Fruit fly (Drosophila melanogaster) whole organism, embryonic: ENCODE measurements around the gene Nepl18.

Source experiments
- Bteb2 ChIP-seq: fragments of 200-800 bp; sonication (Bioruptor generic); optimal IDR thresholded peaks from 2 replicates; lab custom pipeline; 2016; ENCODE audit warnings: missing biosample characterization, missing genetic modification characterization
- CG10274 ChIP-seq: fragments of 200-800 bp; sonication (Bioruptor generic); optimal IDR thresholded peaks from 3 replicates; lab custom pipeline; 2017; ENCODE audit warnings: missing biosample characterization, mild to moderate bottlenecking, missing genetic modification characterization
- CG12744 ChIP-seq: fragments of 200-800 bp; sonication (Bioruptor generic); optimal IDR thresholded peaks from 2 replicates; lab custom pipeline; 2016; ENCODE audit warnings: missing biosample characterization, missing genetic modification characterization
- CG13287 ChIP-seq: fragments of 200-800 bp; sonication (Bioruptor generic); IDR thresholded peaks from 2 replicates; pipeline ENCODE4 v1.3.6; 2022; ENCODE audit warnings: missing biosample characterization, missing genetic modification characterization; ENCODE audit not compliant: partially characterized antibody
- CG1647 ChIP-seq: fragments of 200-800 bp; sonication (Bioruptor generic); optimal IDR thresholded peaks from 3 replicates; lab custom pipeline; 2016; ENCODE audit warnings: missing biosample characterization, missing genetic modification characterization
- CG18262 ChIP-seq: fragments of 200-800 bp; optimal IDR thresholded peaks from 3 replicates; lab custom pipeline; 2019; ENCODE audit warnings: missing biosample characterization, mild to moderate bottlenecking, missing genetic modification characterization, moderate library complexity
- CG4404 ChIP-seq: fragments of 200-800 bp; sonication (Bioruptor generic); IDR thresholded peaks from 2 replicates; pipeline ENCODE4 v1.3.6; 2022; ENCODE audit warnings: missing biosample characterization, missing genetic modification characterization
- CG5245 ChIP-seq: fragments of 200-800 bp; sonication (Bioruptor generic); optimal IDR thresholded peaks from 3 replicates; lab custom pipeline; 2016; ENCODE audit warnings: missing biosample characterization, missing genetic modification characterization
- CG6272 ChIP-seq: fragments of 200-800 bp; sonication (Bioruptor generic); IDR thresholded peaks from 2 replicates; pipeline ENCODE4 v1.3.6; 2022; ENCODE audit warnings: missing biosample characterization, missing genetic modification characterization
- CG6689 ChIP-seq: fragments of 200-800 bp; sonication (Bioruptor generic); IDR thresholded peaks from 2 replicates; pipeline ENCODE4 v1.3.6; 2022; ENCODE audit warnings: missing biosample characterization, missing genetic modification characterization
- CG7745 ChIP-seq: fragments of 200-800 bp; sonication (Bioruptor generic); optimal IDR thresholded peaks from 2 replicates; lab custom pipeline; 2018; ENCODE audit warnings: missing biosample characterization, mild to moderate bottlenecking, missing genetic modification characterization, moderate library complexity
- CG9215 ChIP-seq: fragments of 200-800 bp; sonication (Bioruptor generic); IDR thresholded peaks from 2 replicates; pipeline ENCODE4 v1.3.6; 2022; ENCODE audit warnings: missing biosample characterization, missing genetic modification characterization
- Dad ChIP-seq: fragments of 200-800 bp; sonication (Bioruptor generic); optimal IDR thresholded peaks from 3 replicates; lab custom pipeline; 2016; ENCODE audit warnings: missing biosample characterization, missing genetic modification characterization
- Gsc ChIP-seq: fragments of 200-800 bp; sonication (Bioruptor generic); IDR thresholded peaks from 2 replicates; pipeline ENCODE4 v1.3.6; 2022; ENCODE audit warnings: missing biosample characterization, missing genetic modification characterization
- Hey ChIP-seq: fragments of 200-800 bp; sonication (Bioruptor generic); optimal IDR thresholded peaks from 3 replicates; lab custom pipeline; 2018; ENCODE audit warnings: missing biosample characterization, mild to moderate bottlenecking, missing genetic modification characterization
- Hr51 ChIP-seq, 2 experiments: fragments of 200-800 bp; sonication (Bioruptor generic); optimal IDR thresholded peaks; 2 replicates in 1 of 2; 3 replicates in 1 of 2; lab custom pipeline; 2016 to 2018; ENCODE audit warnings: missing biosample characterization in 2 of 2, missing genetic modification characterization in 2 of 2, mild to moderate bottlenecking in 1 of 2, moderate library complexity in 1 of 2
- Hr78 ChIP-seq, 2 experiments: fragments of 200-800 bp in 1 of 2; fragments of >200 bp in 1 of 2; sonication (Bioruptor generic) in 1 of 2; optimal IDR thresholded peaks; 2 replicates each; lab custom pipeline; 2017 to 2019; ENCODE audit warnings: missing biosample characterization in 2 of 2, missing genetic modification characterization in 2 of 2, mild to moderate bottlenecking in 1 of 2, moderate library complexity in 1 of 2
- MTF-1 ChIP-seq: fragments of 200-800 bp; sonication (Bioruptor generic); optimal IDR thresholded peaks from 2 replicates; lab custom pipeline; 2018; ENCODE audit warnings: missing biosample characterization, mild to moderate bottlenecking, missing genetic modification characterization, borderline replicate concordance
- NC2β ChIP-seq: fragments of 200-800 bp; sonication (Bioruptor generic); optimal IDR thresholded peaks from 2 replicates; lab custom pipeline; 2016; ENCODE audit warnings: missing biosample characterization, missing genetic modification characterization
- NfI ChIP-seq: fragments of 200-800 bp; sonication (Bioruptor generic); optimal IDR thresholded peaks from 3 replicates; lab custom pipeline; 2018; ENCODE audit warnings: missing biosample characterization, mild to moderate bottlenecking, missing genetic modification characterization, moderate library complexity
- Oli ChIP-seq: fragments of 200-800 bp; sonication (Bioruptor generic); optimal IDR thresholded peaks from 2 replicates; lab custom pipeline; 2018; ENCODE audit warnings: missing biosample characterization, mild to moderate bottlenecking, missing genetic modification characterization, moderate library complexity
- Pdp1 ChIP-seq, 2 experiments: fragments of 200-800 bp; sonication (Bioruptor generic); optimal IDR thresholded peaks; 3 replicates each; lab custom pipeline; 2016; ENCODE audit warnings: missing biosample characterization in 2 of 2, missing genetic modification characterization in 2 of 2, mild to moderate bottlenecking in 1 of 2, moderate library complexity in 1 of 2
- Ptx1 ChIP-seq: fragments of 200-800 bp; sonication (Bioruptor generic); IDR thresholded peaks from 2 replicates; pipeline ENCODE4 v1.3.6; 2022; ENCODE audit warnings: missing biosample characterization, missing genetic modification characterization
- Ravus ChIP-seq: fragments of 200-800 bp; sonication (Bioruptor generic); IDR thresholded peaks from 2 replicates; pipeline ENCODE4 v1.3.6; 2022; ENCODE audit warnings: missing biosample characterization, missing genetic modification characterization
- Tbp ChIP-seq: fragments of >200 bp; optimal IDR thresholded peaks from 2 replicates; lab custom pipeline; 2018; ENCODE audit warnings: missing biosample characterization, missing genetic modification characterization
- Vsx1 ChIP-seq: fragments of 200-800 bp; sonication (Bioruptor generic); optimal IDR thresholded peaks from 2 replicates; lab custom pipeline; 2017; ENCODE audit warnings: missing biosample characterization, mild to moderate bottlenecking, missing genetic modification characterization, missing genetic modification reagents
- ap ChIP-seq: fragments of 200-800 bp; sonication (Bioruptor generic); IDR thresholded peaks from 2 replicates; pipeline ENCODE4 v1.3.6; 2022; ENCODE audit warnings: missing biosample characterization, missing genetic modification characterization
- bab2 ChIP-seq: fragments of 200-800 bp; sonication (Bioruptor generic); optimal IDR thresholded peaks from 2 replicates; lab custom pipeline; 2016; ENCODE audit warnings: missing biosample characterization, missing genetic modification characterization
- cato ChIP-seq: fragments of 200-800 bp; sonication (Bioruptor generic); optimal IDR thresholded peaks from 2 replicates; lab custom pipeline; 2016; ENCODE audit warnings: missing biosample characterization, missing genetic modification characterization, borderline replicate concordance
- chinmo ChIP-seq: fragments of 200-800 bp; sonication (Bioruptor generic); IDR thresholded peaks from 4 replicates; pipeline ENCODE4 v1.3.6; 2022; ENCODE audit warnings: missing biosample characterization, missing genetic modification characterization; ENCODE audit not compliant: partially characterized antibody
- chn ChIP-seq: fragments of 200-800 bp; sonication (Bioruptor generic); optimal IDR thresholded peaks from 2 replicates; lab custom pipeline; 2016; ENCODE audit warnings: missing biosample characterization, missing genetic modification characterization
- dm ChIP-seq: fragments of 200-800 bp; sonication (Bioruptor generic); optimal IDR thresholded peaks from 3 replicates; lab custom pipeline; 2016; ENCODE audit warnings: missing biosample characterization, missing genetic modification characterization
- dmrt11E ChIP-seq: fragments of 200-800 bp; sonication (Bioruptor generic); optimal IDR thresholded peaks from 3 replicates; lab custom pipeline; 2018; ENCODE audit warnings: missing biosample characterization, mild to moderate bottlenecking, missing genetic modification characterization, moderate library complexity
- emc ChIP-seq: fragments of 200-800 bp; sonication (Bioruptor generic); optimal IDR thresholded peaks from 2 replicates; lab custom pipeline; 2016; ENCODE audit warnings: missing biosample characterization, missing genetic modification characterization
- eyg ChIP-seq: fragments of 200-800 bp; sonication (Bioruptor generic); optimal IDR thresholded peaks from 3 replicates; lab custom pipeline; 2016; ENCODE audit warnings: missing biosample characterization, missing genetic modification characterization
- fd102C ChIP-seq: fragments of 200-800 bp; sonication (Bioruptor generic); optimal IDR thresholded peaks from 2 replicates; lab custom pipeline; 2018; ENCODE audit warnings: missing biosample characterization, mild to moderate bottlenecking, missing genetic modification characterization, moderate library complexity
- gsb-n ChIP-seq: fragments of 200-800 bp; sonication (Bioruptor generic); optimal IDR thresholded peaks from 3 replicates; lab custom pipeline; 2018; ENCODE audit warnings: missing biosample characterization, mild to moderate bottlenecking, missing genetic modification characterization
- kay ChIP-seq: fragments of 200-800 bp; sonication (Bioruptor generic); optimal IDR thresholded peaks from 2 replicates; lab custom pipeline; 2016; ENCODE audit warnings: missing biosample characterization, missing genetic modification characterization
- klu ChIP-seq: fragments of 200-800 bp; sonication (Bioruptor generic); IDR thresholded peaks from 2 replicates; pipeline ENCODE4 v1.3.6; 2022; ENCODE audit warnings: missing biosample characterization, missing genetic modification characterization
- odd ChIP-seq: fragments of 200-800 bp; sonication (Bioruptor generic); optimal IDR thresholded peaks from 2 replicates; lab custom pipeline; 2017; ENCODE audit warnings: missing biosample characterization, mild to moderate bottlenecking, missing genetic modification characterization
- peb ChIP-seq: fragments of 200-800 bp; sonication (Bioruptor generic); IDR thresholded peaks from 2 replicates; pipeline ENCODE4 v1.3.6; 2022; ENCODE audit warnings: missing biosample characterization, missing genetic modification characterization
- phol ChIP-seq: fragments of 200-800 bp; sonication (Bioruptor generic); optimal IDR thresholded peaks from 3 replicates; lab custom pipeline; 2018; ENCODE audit warnings: missing biosample characterization, mild to moderate bottlenecking, missing genetic modification characterization, moderate library complexity
- pnt ChIP-seq: fragments of 200-800 bp; sonication (Bioruptor generic); optimal IDR thresholded peaks from 3 replicates; lab custom pipeline; 2016; ENCODE audit warnings: missing biosample characterization, missing genetic modification characterization
- repo ChIP-seq: fragments of 200-800 bp; sonication (Bioruptor generic); optimal IDR thresholded peaks from 2 replicates; lab custom pipeline; 2016; ENCODE audit warnings: missing biosample characterization, missing genetic modification characterization
- ro ChIP-seq: fragments of 200-800 bp; sonication (Bioruptor generic); IDR thresholded peaks from 2 replicates; pipeline ENCODE4 v1.3.6; 2022; ENCODE audit warnings: missing biosample characterization, missing genetic modification characterization
- seq ChIP-seq: fragments of 200-800 bp; sonication (Bioruptor generic); IDR thresholded peaks from 2 replicates; pipeline ENCODE4 v1.3.6; 2022; ENCODE audit warnings: missing biosample characterization, missing genetic modification characterization
- tap ChIP-seq: fragments of 200-800 bp; optimal IDR thresholded peaks from 3 replicates; lab custom pipeline; 2019; ENCODE audit warnings: missing biosample characterization, mild to moderate bottlenecking, missing genetic modification characterization, moderate library complexity
- tio ChIP-seq: fragments of 200-800 bp; sonication (Bioruptor generic); optimal IDR thresholded peaks from 2 replicates; lab custom pipeline; 2017; ENCODE audit warnings: missing biosample characterization, missing genetic modification characterization, inconsistent platforms
- trh ChIP-seq: fragments of 200-800 bp; sonication (Bioruptor generic); optimal IDR thresholded peaks from 2 replicates; lab custom pipeline; 2016; ENCODE audit warnings: missing biosample characterization, missing genetic modification characterization
- vnd ChIP-seq: fragments of 200-800 bp; sonication (Bioruptor generic); IDR thresholded peaks from 3 replicates; pipeline ENCODE4 v1.3.6; 2022; ENCODE audit warnings: missing biosample characterization, missing genetic modification characterization; ENCODE audit not compliant: partially characterized antibody
- wek ChIP-seq: fragments of 200-800 bp; sonication (Bioruptor generic); optimal IDR thresholded peaks from 3 replicates; lab custom pipeline; 2018; ENCODE audit warnings: missing biosample characterization, mild to moderate bottlenecking, missing genetic modification characterization, moderate library complexity

Nepl18 gene

DNA sequence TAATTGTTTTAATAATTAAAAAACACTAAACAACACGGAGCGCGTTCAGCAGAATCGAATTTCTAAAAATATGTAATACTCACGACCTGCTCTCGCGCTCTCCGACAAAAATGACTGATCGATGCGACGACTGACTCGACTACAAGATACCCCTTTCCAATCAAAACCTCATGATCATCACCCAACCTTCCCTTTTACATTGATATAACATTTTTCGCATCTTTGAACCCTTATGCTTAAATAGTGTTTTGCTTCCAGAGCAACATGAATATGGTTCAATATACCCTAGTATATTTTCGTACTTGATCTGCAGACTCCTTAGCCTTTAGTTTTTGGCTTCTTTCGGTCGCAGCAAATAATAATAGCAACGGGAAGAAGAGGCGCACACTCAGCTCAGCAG is 36.3 kb downstream of the Nepl18 start (continued):
- TF ChIP-seq fd102C (GFP tag; lab: Kevin White, UChicago) (no peak), Oli (tag; lab: Kevin White, UChicago) (peak; percentile 81), vnd (no peak), Pdp1 (GFP tag; optimal IDR thresholded peaks at IDR 0.05; lab: Kevin White, UChicago) (peak; percentile 58 to 60), chn (GFP tag; lab: Kevin White, UChicago) (peak; percentile 59), wek (GFP tag; lab: Kevin White, UChicago) (peak; percentile 18), phol (tag; lab: Kevin White, UChicago) (no peak), chinmo (GFP tag; lab: Robert Waterston, UW) (no peak), peb (GFP tag; lab: Robert Waterston, UW) (peak; percentile 79), CG6689 (GFP tag; lab: Robert Waterston, UW) (peak; percentile 77), gsb-n (no peak), trh (GFP tag; lab: Kevin White, UChicago) (peak; percentile 15), CG9215 (GFP tag; lab: Robert Waterston, UW) (peak; percentile 67), Hr78 (GFP tag; optimal IDR thresholded peaks at IDR 0.05; lab: Kevin White, UChicago) (peak in 1 of 2 experiments; percentile 15), Ptx1 (peak; percentile 86), CG10274 (peak; percentile 30), Hr51 (GFP tag; optimal IDR thresholded peaks at IDR 0.05; lab: Kevin White, UChicago) (peak; percentile 28 to 74), Bteb2 (GFP tag; lab: Kevin White, UChicago) (peak; percentile 62), Vsx1 (GFP tag; lab: Kevin White, UChicago) (no peak), CG4404 (GFP tag; lab: Robert Waterston, UW) (peak; percentile 58), MTF-1 (peak; percentile 12), CG12744 (peak; percentile 22), klu (GFP tag; lab: Robert Waterston, UW) (no peak), repo (peak; percentile 63), CG6272 (GFP tag; lab: Robert Waterston, UW) (peak; percentile 72), cato (GFP tag; lab: Kevin White, UChicago) (peak; percentile 41), Gsc (GFP tag; lab: Robert Waterston, UW) (peak; percentile 57), NC2β (peak; percentile 63), Tbp (GFP tag; lab: Kevin White, UChicago) (no peak), CG1647 (peak; percentile 51), seq (peak; percentile 48), CG5245 (GFP tag; lab: Kevin White, UChicago) (peak; percentile 54), CG13287 (no peak), emc (GFP tag; lab: Kevin White, UChicago) (peak; percentile 45), ro (peak; percentile 49; the same call in 1 of the 2 replicates), CG7745 (no peak), Ravus (GFP tag; lab: Robert Waterston, UW) (peak; percentile 48), Hey (tag; lab: Kevin White, UChicago) (no peak), tap (tag; lab: Kevin White, UChicago) (peak; percentile 59), odd (GFP tag; lab: Kevin White, UChicago) (peak; percentile 7), CG18262 (tag; lab: Kevin White, UChicago) (peak; percentile 79), tio (GFP tag; lab: Kevin White, UChicago) (no peak), bab2 (GFP tag; lab: Kevin White, UChicago) (peak; percentile 77), pnt (GFP tag; lab: Kevin White, UChicago) (peak; percentile 75), dmrt11E (peak; percentile 71), Dad (GFP tag; lab: Kevin White, UChicago) (peak; percentile 70), kay (GFP tag; lab: Kevin White, UChicago) (peak; percentile 73), eyg (GFP tag; lab: Kevin White, UChicago) (peak; percentile 78), ap (GFP tag; lab: Robert Waterston, UW) (peak; percentile 80), NfI (peak; percentile 75), dm (GFP tag; lab: Kevin White, UChicago) (peak; percentile 65)
